3 worm cellular contexts compared by ENCODE assay signal in the genomic region with DNA sequence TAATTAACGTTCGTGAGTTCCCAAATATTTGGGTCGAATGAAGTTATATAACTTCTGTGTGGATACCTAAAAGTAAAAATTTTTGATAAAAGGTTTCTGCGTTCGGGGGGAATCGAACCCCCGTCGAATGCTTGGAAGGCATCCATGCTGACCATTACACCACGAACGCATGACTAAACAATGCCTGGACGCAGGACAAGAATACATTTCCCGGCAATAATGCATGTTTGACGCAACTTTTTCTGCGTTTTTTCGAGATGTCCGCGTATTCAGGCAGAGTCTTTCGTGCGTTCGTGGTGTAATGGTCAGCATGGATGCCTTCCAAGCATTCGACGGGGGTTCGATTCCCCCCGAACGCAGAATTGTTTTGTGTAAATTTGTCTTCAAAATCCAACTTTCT.
TF ChIP-seq lines count a peak whose summit lies in the region.

No protein-coding gene starts in this region.

TF ChIP-seq in whole organism, L1 larva, 84 proteins besides CTCF, POLR2A, EP300 and RAD21 (continued from another document):
- no peak for TF ChIP-seq irx-1 (tag; optimal IDR thresholded peaks at IDR 0.05; lab: Kevin White, UChicago)
- peak; percentile 20 for TF ChIP-seq jun-1 (tag; optimal IDR thresholded peaks at IDR 0.05; lab: Kevin White, UChicago)
- TF ChIP-seq aha-1 (tag; optimal IDR thresholded peaks at IDR 0.05; lab: Kevin White, UChicago) = no peak
- peak; percentile 60 for TF ChIP-seq nhr-19 (GFP tag; conservative IDR thresholded peaks at IDR 0.05; lab: Robert Waterston, UW)
- no peak for TF ChIP-seq nhr-85 (tag; lab: Kevin White, UChicago)
- TF ChIP-seq nhr-84 (tag; optimal IDR thresholded peaks at IDR 0.05; lab: Kevin White, UChicago) = no peak
- no peak for TF ChIP-seq tbx-2 (tag; optimal IDR thresholded peaks at IDR 0.05; lab: Kevin White, UChicago)
- peak; percentile 44 for TF ChIP-seq nhr-71 (tag; optimal IDR thresholded peaks at IDR 0.05; lab: Kevin White, UChicago)
- peak in 2 of 6 experiments; percentile 22 to 55 for TF ChIP-seq elt-3 (tag; optimal IDR thresholded peaks at IDR 0.05; lab: Kevin White, UChicago)
- TF ChIP-seq dsc-1 (tag; optimal IDR thresholded peaks at IDR 0.05; lab: Kevin White, UChicago) = peak; percentile 23
- no peak for TF ChIP-seq mef-2 (tag; optimal IDR thresholded peaks at IDR 0.05; lab: Kevin White, UChicago)
- TF ChIP-seq grh-1 (GFP tag; IDR thresholded peaks at IDR 0.05; lab: Robert Waterston, UW) = 0 out of 2 replicates have a peak, but pooled peaks have one; percentile 26
- TF ChIP-seq rnt-1 (tag; optimal IDR thresholded peaks at IDR 0.05; lab: Kevin White, UChicago) = peak; percentile 46
- peak in 1 of 2 experiments; percentile 52 for TF ChIP-seq mdl-1 (tag; optimal IDR thresholded peaks at IDR 0.05; lab: Kevin White, UChicago)
- TF ChIP-seq mep-1 (tag; optimal IDR thresholded peaks at IDR 0.05; lab: Kevin White, UChicago) = peak; percentile 24
- TF ChIP-seq C16A3.4 (tag; optimal IDR thresholded peaks at IDR 0.05; lab: Kevin White, UChicago) = peak; percentile 31
- TF ChIP-seq egl-13 (tag; optimal IDR thresholded peaks at IDR 0.05; lab: Kevin White, UChicago) = no peak
- TF ChIP-seq lin-35 (GFP tag; optimal IDR thresholded peaks at IDR 0.05; lab: Kevin White, UChicago) = peak in 1 of 2 experiments; percentile 72
- TF ChIP-seq sptf-1 (tag; optimal IDR thresholded peaks at IDR 0.05; lab: Kevin White, UChicago) = no peak
- TF ChIP-seq hlh-17 (GFP tag; optimal IDR thresholded peaks at IDR 0.05; lab: Kevin White, UChicago; ENCODE audit: borderline replicate concordance) = no peak
- peak; percentile 58 for TF ChIP-seq nhr-47 (tag; optimal IDR thresholded peaks at IDR 0.05; lab: Kevin White, UChicago)
- TF ChIP-seq lin-15B (tag; optimal IDR thresholded peaks at IDR 0.05; lab: Kevin White, UChicago) = peak; percentile 6

TF ChIP-seq in whole organism, L3 larva, 47 proteins besides CTCF, POLR2A, EP300 and RAD21 (continued from another document):
- TF ChIP-seq lin-39 (tag; optimal IDR thresholded peaks at IDR 0.05; lab: Kevin White, UChicago) = peak; percentile 47
- peak; percentile 13 for TF ChIP-seq nhr-28 (tag; optimal IDR thresholded peaks at IDR 0.05; lab: Kevin White, UChicago)
- peak; percentile 25 for TF ChIP-seq pha-4 (tag; optimal IDR thresholded peaks at IDR 0.05; lab: Kevin White, UChicago)
- peak; percentile 32 for TF ChIP-seq unc-62 (GFP tag; optimal IDR thresholded peaks at IDR 0.05; lab: Kevin White, UChicago)
- TF ChIP-seq nhr-25 (tag; optimal IDR thresholded peaks at IDR 0.05; lab: Kevin White, UChicago) = peak; percentile 46
- peak; percentile 13 for TF ChIP-seq snpc-4 (tag; optimal IDR thresholded peaks at IDR 0.05; lab: Kevin White, UChicago)
- peak; percentile 35 for TF ChIP-seq ceh-82 (tag; optimal IDR thresholded peaks at IDR 0.05; lab: Kevin White, UChicago)
- TF ChIP-seq elt-2 (tag; optimal IDR thresholded peaks at IDR 0.05; lab: Kevin White, UChicago) = peak; percentile 57
- no peak for TF ChIP-seq nhr-76 (tag; optimal IDR thresholded peaks at IDR 0.05; lab: Kevin White, UChicago)
- TF ChIP-seq nhr-77 (tag; optimal IDR thresholded peaks at IDR 0.05; lab: Kevin White, UChicago) = peak; percentile 5
- TF ChIP-seq lsy-12 (tag; optimal IDR thresholded peaks at IDR 0.05; lab: Kevin White, UChicago) = peak; percentile 63

TF ChIP-seq in whole organism, young adult, 124 proteins besides CTCF, POLR2A, EP300 and RAD21 (continued from another document):
- peak; percentile 32; the same call in 1 of the 2 replicates for TF ChIP-seq egrh-3 (GFP tag; IDR thresholded peaks at IDR 0.05; lab: Robert Waterston, UW)
- TF ChIP-seq ceh-27 (GFP tag; optimal IDR thresholded peaks at IDR 0.05; lab: Kevin White, UChicago) = peak; percentile 65
- no peak for TF ChIP-seq F55B11.4 (tag; optimal IDR thresholded peaks at IDR 0.05; lab: Kevin White, UChicago; ENCODE audit: borderline replicate concordance, insufficient read depth)
- no peak for TF ChIP-seq ceh-58 (GFP tag; IDR thresholded peaks at IDR 0.05; lab: Robert Waterston, UW)
- peak in 1 of 3 experiments; percentile 68 for TF ChIP-seq lin-35 (GFP tag; optimal IDR thresholded peaks at IDR 0.05; lab: Kevin White, UChicago)
- TF ChIP-seq repo-1 (tag; optimal IDR thresholded peaks at IDR 0.05; lab: Kevin White, UChicago) = peak; percentile 86
- peak; percentile 86 for TF ChIP-seq madf-10 (tag; optimal IDR thresholded peaks at IDR 0.05; lab: Kevin White, UChicago)
- peak; percentile 79 for TF ChIP-seq T07F8.4 (tag; optimal IDR thresholded peaks at IDR 0.05; lab: Kevin White, UChicago)
- peak; percentile 63 for TF ChIP-seq attf-5 (GFP tag; optimal IDR thresholded peaks at IDR 0.05; lab: Kevin White, UChicago)
- no peak; the same call in 1 of the 2 replicates for TF ChIP-seq B0336.3 (GFP tag; IDR thresholded peaks at IDR 0.05; lab: Robert Waterston, UW)
- peak; percentile 74 for TF ChIP-seq snpc-1.1 (tag; optimal IDR thresholded peaks at IDR 0.05; lab: Kevin White, UChicago; ENCODE audit: insufficient read depth)
- TF ChIP-seq nhr-80 (tag; optimal IDR thresholded peaks at IDR 0.05; lab: Kevin White, UChicago) = peak; percentile 42
- TF ChIP-seq ztf-25 (GFP tag; IDR thresholded peaks at IDR 0.05; lab: Robert Waterston, UW) = peak; percentile 96
- peak; percentile 89 for TF ChIP-seq nhr-90 (tag; optimal IDR thresholded peaks at IDR 0.05; lab: Kevin White, UChicago)
- TF ChIP-seq ceh-100 (GFP tag; IDR thresholded peaks at IDR 0.05; lab: Robert Waterston, UW) = peak; percentile 67
- TF ChIP-seq lir-1 (GFP tag; conservative IDR thresholded peaks at IDR 0.05; lab: Robert Waterston, UW) = peak; percentile 55
- no peak for TF ChIP-seq sptf-2 (GFP tag; optimal IDR thresholded peaks at IDR 0.05; lab: Kevin White, UChicago)
- peak; percentile 86 to 88 for TF ChIP-seq rec-8 (tag; optimal IDR thresholded peaks at IDR 0.05; lab: Kevin White, UChicago)
- peak; percentile 90 for TF ChIP-seq hmg-1.2 (GFP tag; IDR thresholded peaks at IDR 0.05; lab: Robert Waterston, UW)
- TF ChIP-seq ztf-22 (GFP tag; optimal IDR thresholded peaks at IDR 0.05; lab: Kevin White, UChicago) = peak; percentile 19
- TF ChIP-seq lag-1 (GFP tag; IDR thresholded peaks at IDR 0.05; lab: Robert Waterston, UW) = no peak
- TF ChIP-seq bed-1 (GFP tag; IDR thresholded peaks at IDR 0.05; lab: Robert Waterston, UW) = peak; percentile 89; the same call in 1 of the 2 replicates
- TF ChIP-seq lsl-1 (GFP tag; optimal IDR thresholded peaks at IDR 0.05; lab: Kevin White, UChicago) = no peak
- peak; percentile 93 for TF ChIP-seq nhr-120 (GFP tag; IDR thresholded peaks at IDR 0.05; lab: Robert Waterston, UW)
- TF ChIP-seq hlh-12 (tag; optimal IDR thresholded peaks at IDR 0.05; lab: Kevin White, UChicago) = peak; percentile 3
- TF ChIP-seq tbx-9 (tag; optimal IDR thresholded peaks at IDR 0.05; lab: Kevin White, UChicago; ENCODE audit: borderline replicate concordance) = no peak
- TF ChIP-seq F39B2.1 (GFP tag; IDR thresholded peaks at IDR 0.05; lab: Robert Waterston, UW) = no peak
- TF ChIP-seq him-1 (tag; optimal IDR thresholded peaks at IDR 0.05; lab: Kevin White, UChicago) = peak; percentile 98
- no peak for TF ChIP-seq zfh-2 (GFP tag; conservative IDR thresholded peaks at IDR 0.05; lab: Robert Waterston, UW)
- peak; percentile 86 for TF ChIP-seq mes-4 (tag; optimal IDR thresholded peaks at IDR 0.05; lab: Kevin White, UChicago)
- no peak for TF ChIP-seq efl-1 (GFP tag; optimal IDR thresholded peaks at IDR 0.05; lab: Kevin White, UChicago)
- peak; percentile 89; the same call in 1 of the 2 replicates for TF ChIP-seq ceh-40 (GFP tag; IDR thresholded peaks at IDR 0.05; lab: Robert Waterston, UW)
- TF ChIP-seq ZK185.1 (tag; optimal IDR thresholded peaks at IDR 0.05; lab: Kevin White, UChicago; ENCODE audit: poor library complexity, severe bottlenecking) = peak; percentile 87
- TF ChIP-seq T26A5.8 (tag; optimal IDR thresholded peaks at IDR 0.05; lab: Kevin White, UChicago) = peak; percentile 21
- TF ChIP-seq madf-6 (GFP tag; IDR thresholded peaks at IDR 0.05; lab: Robert Waterston, UW) = peak; percentile 59; the same call in 1 of the 2 replicates
- peak; percentile 93 for TF ChIP-seq F23B12.7 (tag; optimal IDR thresholded peaks at IDR 0.05; lab: Kevin White, UChicago; ENCODE audit: insufficient read depth)
- TF ChIP-seq mcd-1 (GFP tag; IDR thresholded peaks at IDR 0.05; lab: Robert Waterston, UW) = peak; percentile 78
- peak; percentile 90 for TF ChIP-seq athp-1 (tag; optimal IDR thresholded peaks at IDR 0.05; lab: Kevin White, UChicago)
- TF ChIP-seq ztf-6 (GFP tag; IDR thresholded peaks at IDR 0.05; lab: Robert Waterston, UW) = peak; percentile 63; the same call in 1 of the 2 replicates
- peak; percentile 88 for TF ChIP-seq hrde-1 (tag; optimal IDR thresholded peaks at IDR 0.05; lab: Kevin White, UChicago; ENCODE audit: borderline replicate concordance)
- no peak; the same call in 1 of the 2 replicates for TF ChIP-seq dox-1 (GFP tag; IDR thresholded peaks at IDR 0.05; lab: Robert Waterston, UW)
- TF ChIP-seq mel-28 (tag; optimal IDR thresholded peaks at IDR 0.05; lab: Kevin White, UChicago; ENCODE audit: borderline replicate concordance) = peak; percentile 26
- peak; percentile 68; the same call in 1 of the 2 replicates for TF ChIP-seq C17E4.6 (GFP tag; IDR thresholded peaks at IDR 0.05; lab: Robert Waterston, UW)
- peak; percentile 84 for TF ChIP-seq lin-40 (tag; optimal IDR thresholded peaks at IDR 0.05; lab: Kevin White, UChicago)
- peak; percentile 85 for TF ChIP-seq K11D2.4 (GFP tag; IDR thresholded peaks at IDR 0.05; lab: Robert Waterston, UW)
- TF ChIP-seq let-607 (tag; optimal IDR thresholded peaks at IDR 0.05; lab: Kevin White, UChicago) = peak; percentile 55 to 69
- peak; percentile 72 for TF ChIP-seq nhr-27 (tag; optimal IDR thresholded peaks at IDR 0.05; lab: Kevin White, UChicago)
- TF ChIP-seq chd-7 (tag; optimal IDR thresholded peaks at IDR 0.05; lab: Kevin White, UChicago) = peak; percentile 87
- TF ChIP-seq ama-1 (optimal IDR thresholded peaks at IDR 0.05; lab: Kevin White, UChicago) = no peak
- TF ChIP-seq ama-1 (GFP tag; optimal IDR thresholded peaks at IDR 0.05; lab: Kevin White, UChicago) = peak; percentile 34 to 89
- TF ChIP-seq unc-130 (GFP tag; optimal IDR thresholded peaks at IDR 0.05; lab: Kevin White, UChicago) = peak; percentile 29
- TF ChIP-seq sea-2 (GFP tag; IDR thresholded peaks at IDR 0.05; lab: Robert Waterston, UW) = no peak
- TF ChIP-seq K12H6.12 (tag; optimal IDR thresholded peaks at IDR 0.05; lab: Kevin White, UChicago) = peak; percentile 34
- no peak; the same call in 1 of the 2 replicates for TF ChIP-seq nfyb-1 (GFP tag; IDR thresholded peaks at IDR 0.05; lab: Robert Waterston, UW)
- TF ChIP-seq nfya-1 (tag; optimal IDR thresholded peaks at IDR 0.05; lab: Kevin White, UChicago; ENCODE audit: borderline replicate concordance, insufficient read depth) = no peak
- peak; percentile 92 for TF ChIP-seq aptf-3 (GFP tag; IDR thresholded peaks at IDR 0.05; lab: Robert Waterston, UW)
- TF ChIP-seq atf-7 (tag; optimal IDR thresholded peaks at IDR 0.05; lab: Kevin White, UChicago) = peak; percentile 59
- TF ChIP-seq B0261.1 (tag; optimal IDR thresholded peaks at IDR 0.05; lab: Kevin White, UChicago) = peak; percentile 98
- TF ChIP-seq cebp-1 (GFP tag; IDR thresholded peaks at IDR 0.05; lab: Robert Waterston, UW) = peak; percentile 61
- TF ChIP-seq cebp-1 (tag; optimal IDR thresholded peaks at IDR 0.05; lab: Kevin White, UChicago) = no peak
- peak; percentile 53 for TF ChIP-seq F22D6.2 (tag; optimal IDR thresholded peaks at IDR 0.05; lab: Kevin White, UChicago)
- peak; percentile 51; the same call in 1 of the 2 replicates for TF ChIP-seq egl-18 (GFP tag; IDR thresholded peaks at IDR 0.05; lab: Robert Waterston, UW)
- peak; percentile 94 for TF ChIP-seq die-1 (tag; optimal IDR thresholded peaks at IDR 0.05; lab: Kevin White, UChicago)
- peak; percentile 78 for TF ChIP-seq snpc-4 (GFP tag; optimal IDR thresholded peaks at IDR 0.05; lab: Kevin White, UChicago)
- peak; percentile 56 to 89 (median 78) for TF ChIP-seq snpc-4 (tag; optimal IDR thresholded peaks at IDR 0.05; lab: Kevin White, UChicago)
- peak; percentile 59 for TF ChIP-seq lin-54 (GFP tag; optimal IDR thresholded peaks at IDR 0.05; lab: Kevin White, UChicago)
- TF ChIP-seq gei-17 (GFP tag; optimal IDR thresholded peaks at IDR 0.05; lab: Kevin White, UChicago) = peak; percentile 78
- no peak for TF ChIP-seq hsf-1 (GFP tag; IDR thresholded peaks at IDR 0.05; lab: Robert Waterston, UW)
- peak; percentile 98 for TF ChIP-seq tbp1 (GFP tag; optimal IDR thresholded peaks at IDR 0.05; lab: Kevin White, UChicago)
- TF ChIP-seq rpc-1 (optimal IDR thresholded peaks at IDR 0.05; lab: Kevin White, UChicago) = peak; percentile 99
- peak; percentile 99 for TF ChIP-seq rpc-1 (tag; optimal IDR thresholded peaks at IDR 0.05; lab: Kevin White, UChicago)
- peak; percentile 55 for TF ChIP-seq fkh-3 (tag; optimal IDR thresholded peaks at IDR 0.05; lab: Kevin White, UChicago)
- TF ChIP-seq ceh-91 (GFP tag; IDR thresholded peaks at IDR 0.05; lab: Robert Waterston, UW) = no peak
- TF ChIP-seq snpc-3.4 (tag; optimal IDR thresholded peaks at IDR 0.05; lab: Kevin White, UChicago) = peak; percentile 76
- peak; percentile 71 for TF ChIP-seq aptf-2 (GFP tag; conservative IDR thresholded peaks at IDR 0.05; lab: Robert Waterston, UW)
- TF ChIP-seq rcor-1 (GFP tag; IDR thresholded peaks at IDR 0.05; lab: Robert Waterston, UW) = peak; percentile 79
- peak; percentile 96 for TF ChIP-seq lin-26 (GFP tag; IDR thresholded peaks at IDR 0.05; lab: Robert Waterston, UW)
- peak; percentile 52; the same call in 1 of the 2 replicates for TF ChIP-seq attf-3 (GFP tag; conservative IDR thresholded peaks at IDR 0.05; lab: Robert Waterston, UW)
- TF ChIP-seq bed-2 (GFP tag; IDR thresholded peaks at IDR 0.05; lab: Robert Waterston, UW) = peak; percentile 69; the same call in 1 of the 2 replicates
- TF ChIP-seq Y67H2A.10 (GFP tag; conservative IDR thresholded peaks at IDR 0.05; lab: Robert Waterston, UW) = 0 out of 2 replicates have a peak, but pooled peaks have one; percentile 15
- peak; percentile 42 for TF ChIP-seq nhr-179 (tag; optimal IDR thresholded peaks at IDR 0.05; lab: Kevin White, UChicago)
- peak; percentile 90 for TF ChIP-seq F52B5.7 (tag; optimal IDR thresholded peaks at IDR 0.05; lab: Kevin White, UChicago)
- TF ChIP-seq egl-44 (GFP tag; IDR thresholded peaks at IDR 0.05; lab: Robert Waterston, UW) = peak; percentile 58; the same call in 1 of the 2 replicates
- TF ChIP-seq unc-62 (GFP tag; optimal IDR thresholded peaks at IDR 0.05; lab: Kevin White, UChicago) = no peak
- TF ChIP-seq D2030.7 (GFP tag; IDR thresholded peaks at IDR 0.05; lab: Robert Waterston, UW) = peak; percentile 85
- 0 out of 2 replicates have a peak, but pooled peaks have one; percentile 52 for TF ChIP-seq Y79H2A.3 (GFP tag; conservative IDR thresholded peaks at IDR 0.05; lab: Robert Waterston, UW)
- peak; percentile 77 for TF ChIP-seq somi-1 (GFP tag; optimal IDR thresholded peaks at IDR 0.05; lab: Kevin White, UChicago)
- TF ChIP-seq ztf-26 (tag; optimal IDR thresholded peaks at IDR 0.05; lab: Kevin White, UChicago) = peak; percentile 71
- peak; percentile 79 for TF ChIP-seq ztf-18 (tag; optimal IDR thresholded peaks at IDR 0.05; lab: Kevin White, UChicago)
- 0 out of 2 replicates have a peak, but pooled peaks have one; percentile 74 for TF ChIP-seq F37B4.10 (GFP tag; IDR thresholded peaks at IDR 0.05; lab: Robert Waterston, UW)
- TF ChIP-seq hlh-26 (GFP tag; conservative IDR thresholded peaks at IDR 0.05; lab: Robert Waterston, UW) = no peak
- TF ChIP-seq Y95B8A.8 (GFP tag; IDR thresholded peaks at IDR 0.05; lab: Robert Waterston, UW) = peak; percentile 76
